Fruit fly (Drosophila melanogaster): ENCODE measurements around the gene Gr93a.

- TF ChIP-seq usp (GFP tag; optimal IDR thresholded peaks at IDR 0.05) = no peak
- no peak for TF ChIP-seq psq (optimal IDR thresholded peaks at IDR 0.05)
- no peak for TF ChIP-seq pan (optimal IDR thresholded peaks at IDR 0.05)
Measured at dm6 chr3R:21869464-21870100, 37.3 kb downstream of the Gr93a start, which contains the start of gene CG31174.

All from whole organism.